Worm (Caenorhabditis elegans) whole organism, L3 larva: ENCODE results near the gene C04H4.1.

ENCODE experiments used
- jun-1 ChIP-seq: fragments of 150-350 bp; optimal IDR thresholded peaks from 2 replicates; lab custom pipeline; 2014; ENCODE audit warnings: missing biosample characterization, missing genetic modification reagents, missing genetic modification characterization
- nhr-76 ChIP-seq: fragments of 150-350 bp; sonication (generic microtip); optimal IDR thresholded peaks from 5 replicates; lab custom pipeline; 2014; ENCODE audit warnings: missing biosample characterization, missing genetic modification characterization
- nhr-77 ChIP-seq: fragments of 150-350 bp; optimal IDR thresholded peaks from 2 replicates; lab custom pipeline; 2014; ENCODE audit warnings: missing biosample characterization, missing genetic modification characterization
- sea-2 ChIP-seq: fragments of 150-350 bp; sonication (generic microtip); optimal IDR thresholded peaks from 4 replicates; lab custom pipeline; 2014; ENCODE audit warnings: missing biosample characterization, missing genetic modification reagents, missing genetic modification characterization
- unc-62 ChIP-seq: fragments of 150-350 bp; sonication (generic microtip); optimal IDR thresholded peaks from 4 replicates; lab custom pipeline; 2014; ENCODE audit warnings: missing biosample characterization, missing genetic modification reagents, missing genetic modification characterization
- ztf-11 ChIP-seq: fragments of 150-350 bp; optimal IDR thresholded peaks from 2 replicates; lab custom pipeline; 2014; ENCODE audit warnings: missing biosample characterization, missing genetic modification characterization

DNA sequence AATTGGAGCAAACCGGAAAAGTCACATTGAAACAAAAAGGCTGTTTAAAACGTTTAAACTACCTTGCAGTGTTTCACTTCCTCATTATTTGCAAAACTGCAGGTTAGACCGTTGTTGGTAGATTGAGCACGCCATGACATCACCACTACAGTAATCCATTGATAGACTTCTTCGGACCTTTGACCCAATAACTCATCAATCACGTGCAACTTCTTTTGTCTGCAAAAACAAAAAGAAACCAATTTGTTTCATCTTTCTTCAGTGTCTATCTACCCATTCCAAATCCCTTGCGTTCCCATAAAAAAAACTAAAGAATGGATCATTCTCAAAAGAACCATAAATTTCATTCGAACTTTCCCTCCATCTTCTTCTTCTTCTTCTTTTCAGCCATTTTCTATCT, 22.4 kb downstream of the C04H4.1 start:
- TF ChIP-seq nhr-77 (tag; lab: Kevin White, UChicago) (no peak), unc-62 (GFP tag; lab: Kevin White, UChicago) (no peak), ztf-11 (tag; lab: Kevin White, UChicago) (no peak), sea-2 (GFP tag; lab: Kevin White, UChicago) (no peak), nhr-76 (tag; lab: Kevin White, UChicago) (no peak), jun-1 (tag; lab: Kevin White, UChicago) (no peak)
